Fruit fly (Drosophila melanogaster) whole organism, embryonic: ENCODE data around the gene Rpn10.

Experiments
- Atf-2 ChIP-seq: fragments of 200-800 bp; sonication (Bioruptor generic); optimal IDR thresholded peaks from 2 replicates; lab custom pipeline; 2016; ENCODE audit warnings: missing biosample characterization, missing genetic modification characterization
- CG10321 ChIP-seq: fragments of 200-800 bp; sonication (Bioruptor generic); IDR thresholded peaks from 2 replicates; pipeline ENCODE4 v1.3.6; 2022; ENCODE audit warnings: missing biosample characterization, missing genetic modification characterization
- CG10462 ChIP-seq: fragments of 200-800 bp; sonication (Bioruptor generic); optimal IDR thresholded peaks from 2 replicates; lab custom pipeline; 2016; ENCODE audit warnings: missing biosample characterization, missing genetic modification characterization
- CG10543 ChIP-seq: fragments of 200-800 bp; sonication (Bioruptor generic); optimal IDR thresholded peaks from 3 replicates; lab custom pipeline; 2017; ENCODE audit warnings: missing biosample characterization, mild to moderate bottlenecking, missing genetic modification characterization, moderate library complexity
- CG10979 ChIP-seq: fragments of 200-800 bp; sonication (Bioruptor generic); optimal IDR thresholded peaks from 2 replicates; lab custom pipeline; 2018; ENCODE audit warnings: missing biosample characterization, mild to moderate bottlenecking, missing genetic modification characterization, moderate library complexity
- CG12391 ChIP-seq: fragments of 200-800 bp; sonication (Bioruptor generic); optimal IDR thresholded peaks from 3 replicates; lab custom pipeline; 2018; ENCODE audit warnings: missing biosample characterization, mild to moderate bottlenecking, missing genetic modification characterization, moderate library complexity
- CG12769 ChIP-seq: fragments of 200-800 bp; sonication (Bioruptor generic); optimal IDR thresholded peaks from 2 replicates; lab custom pipeline; 2019; ENCODE audit warnings: missing biosample characterization, mild to moderate bottlenecking, missing genetic modification characterization, moderate library complexity
- CG13287 ChIP-seq: fragments of 200-800 bp; sonication (Bioruptor generic); IDR thresholded peaks from 2 replicates; pipeline ENCODE4 v1.3.6; 2022; ENCODE audit warnings: missing biosample characterization, missing genetic modification characterization; ENCODE audit not compliant: partially characterized antibody
- CG13775 ChIP-seq: fragments of 200-800 bp; sonication (Bioruptor generic); optimal IDR thresholded peaks from 3 replicates; lab custom pipeline; 2017; ENCODE audit warnings: missing biosample characterization, mild to moderate bottlenecking, missing genetic modification characterization
- CG15011 ChIP-seq: fragments of 200-800 bp; sonication (Bioruptor generic); optimal IDR thresholded peaks from 3 replicates; lab custom pipeline; 2018; ENCODE audit warnings: missing biosample characterization, mild to moderate bottlenecking, missing genetic modification characterization
- CG15514 ChIP-seq: fragments of 200-800 bp; sonication (Bioruptor generic); optimal IDR thresholded peaks from 3 replicates; lab custom pipeline; 2017; ENCODE audit warnings: missing biosample characterization, missing genetic modification characterization, mild to moderate bottlenecking, moderate library complexity, missing genetic modification reagents
- CG1603 ChIP-seq: fragments of 200-800 bp; sonication (Bioruptor generic); optimal IDR thresholded peaks from 2 replicates; lab custom pipeline; 2019; ENCODE audit warnings: missing biosample characterization, mild to moderate bottlenecking, missing genetic modification characterization, moderate library complexity
- CG16815 ChIP-seq: fragments of 200-800 bp; sonication (Bioruptor generic); optimal IDR thresholded peaks from 3 replicates; lab custom pipeline; 2017; ENCODE audit warnings: missing biosample characterization, mild to moderate bottlenecking, missing genetic modification characterization
- CG17829 ChIP-seq: fragments of 200-800 bp; optimal IDR thresholded peaks from 2 replicates; lab custom pipeline; 2019; ENCODE audit warnings: missing biosample characterization, mild to moderate bottlenecking, missing genetic modification characterization, moderate library complexity
- CG18619 ChIP-seq: fragments of 200-800 bp; sonication (Bioruptor generic); optimal IDR thresholded peaks from 3 replicates; lab custom pipeline; 2017; ENCODE audit warnings: missing biosample characterization, mild to moderate bottlenecking, missing genetic modification characterization
- CG2116 ChIP-seq: fragments of 200-800 bp; sonication (Bioruptor generic); optimal IDR thresholded peaks from 3 replicates; lab custom pipeline; 2018; ENCODE audit warnings: missing biosample characterization, mild to moderate bottlenecking, missing genetic modification characterization
- CG2120 ChIP-seq: fragments of 200-800 bp; sonication (Bioruptor generic); optimal IDR thresholded peaks from 3 replicates; lab custom pipeline; 2016; ENCODE audit warnings: missing biosample characterization, missing genetic modification characterization
- CG30020 ChIP-seq: fragments of 200-800 bp; optimal IDR thresholded peaks from 2 replicates; lab custom pipeline; 2019; ENCODE audit warnings: missing biosample characterization, mild to moderate bottlenecking, missing genetic modification characterization, moderate library complexity
- CG4424 ChIP-seq: fragments of 200-800 bp; sonication (Bioruptor generic); optimal IDR thresholded peaks from 3 replicates; lab custom pipeline; 2016; ENCODE audit warnings: missing biosample characterization, missing genetic modification characterization
- CG6254 ChIP-seq: fragments of 200-800 bp; sonication (Bioruptor generic); optimal IDR thresholded peaks from 3 replicates; lab custom pipeline; 2017; ENCODE audit warnings: mild to moderate bottlenecking, missing biosample characterization, missing genetic modification reagents, missing genetic modification characterization
- CG7963 ChIP-seq: fragments of 200-800 bp; sonication (Bioruptor generic); IDR thresholded peaks from 3 replicates; pipeline ENCODE4 v1.3.6; 2022; ENCODE audit warnings: missing biosample characterization, missing genetic modification characterization; ENCODE audit not compliant: partially characterized antibody
- CG9437 ChIP-seq: fragments of 200-800 bp; sonication (Bioruptor generic); optimal IDR thresholded peaks from 2 replicates; lab custom pipeline; 2018; ENCODE audit warnings: missing biosample characterization, mild to moderate bottlenecking, missing genetic modification characterization
- CG9609 ChIP-seq: fragments of 200-800 bp; sonication (Bioruptor generic); optimal IDR thresholded peaks from 3 replicates; lab custom pipeline; 2016; ENCODE audit warnings: missing biosample characterization, missing genetic modification characterization
- CTCF ChIP-seq: fragments of 200-800 bp; sonication (Bioruptor generic); optimal IDR thresholded peaks from 2 replicates; lab custom pipeline; 2017; ENCODE audit warnings: missing biosample characterization, mild to moderate bottlenecking, missing genetic modification characterization, moderate library complexity
- Camta ChIP-seq: fragments of 200-800 bp; sonication (Bioruptor generic); optimal IDR thresholded peaks from 2 replicates; lab custom pipeline; 2016; ENCODE audit warnings: missing biosample characterization, missing genetic modification characterization
- CoRest ChIP-seq: fragments of 200-800 bp; sonication (Bioruptor generic); optimal IDR thresholded peaks from 3 replicates; lab custom pipeline; 2018; ENCODE audit warnings: missing biosample characterization, mild to moderate bottlenecking, missing genetic modification characterization, moderate library complexity
- D19A ChIP-seq: fragments of 200-800 bp; optimal IDR thresholded peaks from 3 replicates; lab custom pipeline; 2019; ENCODE audit warnings: missing biosample characterization, mild to moderate bottlenecking, missing genetic modification characterization, moderate library complexity
- D19B ChIP-seq: fragments of 200-800 bp; sonication (Bioruptor generic); optimal IDR thresholded peaks from 2 replicates; lab custom pipeline; 2017; ENCODE audit warnings: missing biosample characterization, mild to moderate bottlenecking, missing genetic modification characterization
- Dip3 ChIP-seq: fragments of 200-800 bp; sonication (Bioruptor generic); optimal IDR thresholded peaks from 3 replicates; lab custom pipeline; 2016; ENCODE audit warnings: missing biosample characterization, missing genetic modification characterization
- Dp ChIP-seq: fragments of 200-800 bp; sonication (Bioruptor generic); optimal IDR thresholded peaks from 2 replicates; lab custom pipeline; 2018; ENCODE audit warnings: missing biosample characterization, mild to moderate bottlenecking, missing genetic modification characterization, moderate library complexity
- Elba2 ChIP-seq: fragments of 200-800 bp; sonication (Bioruptor generic); optimal IDR thresholded peaks from 3 replicates; lab custom pipeline; 2016; ENCODE audit warnings: missing biosample characterization, missing genetic modification characterization
- Fer1 ChIP-seq: fragments of 200-800 bp; sonication (Bioruptor generic); optimal IDR thresholded peaks from 2 replicates; lab custom pipeline; 2017; ENCODE audit warnings: missing biosample characterization, mild to moderate bottlenecking, missing genetic modification characterization
- HLH54F ChIP-seq: fragments of 200-800 bp; sonication (Bioruptor generic); optimal IDR thresholded peaks from 3 replicates; lab custom pipeline; 2016; ENCODE audit warnings: missing biosample characterization, missing genetic modification characterization
- HmgD ChIP-seq: fragments of 200-800 bp; sonication (Bioruptor generic); optimal IDR thresholded peaks from 3 replicates; lab custom pipeline; 2016; ENCODE audit warnings: missing biosample characterization, missing genetic modification characterization
- HmgZ ChIP-seq: fragments of 200-800 bp; sonication (Bioruptor generic); optimal IDR thresholded peaks from 2 replicates; lab custom pipeline; 2018; ENCODE audit warnings: missing biosample characterization, mild to moderate bottlenecking, missing genetic modification characterization
- Lhr ChIP-seq: fragments of 200-800 bp; sonication (Bioruptor generic); optimal IDR thresholded peaks from 3 replicates; lab custom pipeline; 2017; ENCODE audit warnings: mild to moderate bottlenecking, missing biosample characterization, missing genetic modification reagents, missing genetic modification characterization
- Med ChIP-seq: fragments of 200-800 bp; sonication (Bioruptor generic); peaks from one replicate; lab custom pipeline; 2016; ENCODE audit warnings: missing biosample characterization, missing genetic modification characterization, mild to moderate bottlenecking, inconsistent platforms, moderate library complexity
- Nf-YB ChIP-seq: fragments of 200-800 bp; sonication (Bioruptor generic); optimal IDR thresholded peaks from 3 replicates; lab custom pipeline; 2019; ENCODE audit warnings: missing biosample characterization, mild to moderate bottlenecking, missing genetic modification characterization, moderate library complexity
- Xbp1 ChIP-seq: fragments of 200-800 bp; sonication (Bioruptor generic); optimal IDR thresholded peaks from 3 replicates; lab custom pipeline; 2016; ENCODE audit warnings: missing biosample characterization, mild to moderate bottlenecking, missing genetic modification characterization
- ase ChIP-seq: fragments of 200-800 bp; sonication (Bioruptor generic); IDR thresholded peaks from 3 replicates; pipeline ENCODE4 v1.3.6; 2022; ENCODE audit warnings: missing biosample characterization, missing genetic modification characterization
- dm ChIP-seq: fragments of 200-800 bp; sonication (Bioruptor generic); optimal IDR thresholded peaks from 3 replicates; lab custom pipeline; 2016; ENCODE audit warnings: missing biosample characterization, missing genetic modification characterization
- fd102C ChIP-seq: fragments of 200-800 bp; sonication (Bioruptor generic); optimal IDR thresholded peaks from 2 replicates; lab custom pipeline; 2018; ENCODE audit warnings: missing biosample characterization, mild to moderate bottlenecking, missing genetic modification characterization, moderate library complexity
- gem ChIP-seq: fragments of 200-800 bp; sonication (Bioruptor generic); optimal IDR thresholded peaks from 2 replicates; lab custom pipeline; 2019; ENCODE audit warnings: missing biosample characterization, mild to moderate bottlenecking, missing genetic modification characterization, moderate library complexity
- gsb ChIP-seq: fragments of 200-800 bp; sonication (Bioruptor generic); IDR thresholded peaks from 2 replicates; pipeline ENCODE4 v1.3.6; 2022; ENCODE audit warnings: missing biosample characterization, missing genetic modification characterization
- nmo ChIP-seq: fragments of 200-800 bp; sonication (Bioruptor generic); optimal IDR thresholded peaks from 2 replicates; lab custom pipeline; 2018; ENCODE audit warnings: missing biosample characterization, mild to moderate bottlenecking, missing genetic modification characterization, moderate library complexity
- nom ChIP-seq: fragments of 200-800 bp; sonication (Bioruptor generic); optimal IDR thresholded peaks from 2 replicates; lab custom pipeline; 2017; ENCODE audit warnings: missing biosample characterization, missing genetic modification characterization, mild to moderate bottlenecking, moderate library complexity, missing genetic modification reagents
- pfk ChIP-seq: fragments of 200-800 bp; sonication (Bioruptor generic); optimal IDR thresholded peaks from 2 replicates; lab custom pipeline; 2018; ENCODE audit warnings: missing biosample characterization, mild to moderate bottlenecking, missing genetic modification characterization, moderate library complexity
- pho ChIP-seq: fragments of 200-800 bp; sonication (Bioruptor generic); optimal IDR thresholded peaks from 2 replicates; lab custom pipeline; 2016; ENCODE audit warnings: missing biosample characterization, missing genetic modification characterization
- pzg ChIP-seq: fragments of 200-800 bp; sonication (Bioruptor generic); optimal IDR thresholded peaks from 3 replicates; lab custom pipeline; 2018; ENCODE audit warnings: missing biosample characterization, mild to moderate bottlenecking, missing genetic modification characterization, moderate library complexity
- tin ChIP-seq: fragments of 200-800 bp; sonication (Bioruptor generic); optimal IDR thresholded peaks from 3 replicates; lab custom pipeline; 2016; ENCODE audit warnings: missing biosample characterization, missing genetic modification characterization

Rpn10 gene

dm6 chr3L:21516716-21517266 lies 20.0 kb upstream of the Rpn10 start (continued):
- peak; percentile 16 for TF ChIP-seq CG6254 (GFP tag; lab: Kevin White, UChicago)
- TF ChIP-seq Fer1, result peak; percentile 17
- TF ChIP-seq CG30020 (tag; lab: Kevin White, UChicago), result peak; percentile 53
- TF ChIP-seq CG9609 (GFP tag; lab: Kevin White, UChicago), result peak; percentile 14
- peak; percentile 33 for TF ChIP-seq CG4424 (GFP tag; lab: Kevin White, UChicago)
- TF ChIP-seq D19B, result no peak
- peak; percentile 13 for TF ChIP-seq Atf-2 (GFP tag; lab: Kevin White, UChicago)
- peak; percentile 5 for TF ChIP-seq CG13775 (GFP tag; lab: Kevin White, UChicago)
- TF ChIP-seq CG13287, result peak; percentile 34; the same call in 1 of the 2 replicates
- peak; percentile 25 for TF ChIP-seq HLH54F (GFP tag; lab: Kevin White, UChicago)
- TF ChIP-seq CG12391 (tag; lab: Kevin White, UChicago), result peak; percentile 54
- peak; percentile 36 for TF ChIP-seq CoRest (tag; lab: Kevin White, UChicago)
- TF ChIP-seq pho (GFP tag; lab: Kevin White, UChicago), result peak; percentile 6
- TF ChIP-seq Dip3 (GFP tag; lab: Kevin White, UChicago), result peak; percentile 9
- no peak for TF ChIP-seq CG10543 (GFP tag; lab: Kevin White, UChicago)
- TF ChIP-seq nmo, result peak; percentile 57
- no peak for TF ChIP-seq CG15011
- peak; percentile 36 for TF ChIP-seq HmgZ (tag; lab: Kevin White, UChicago)
- peak; percentile 27 for TF ChIP-seq Xbp1 (GFP tag; lab: Kevin White, UChicago)
- TF ChIP-seq CG2120 (GFP tag; lab: Kevin White, UChicago), result peak; percentile 58
- peak; percentile 86 for TF ChIP-seq Med (GFP tag; lab: Kevin White, UChicago)
- no peak for TF ChIP-seq CTCF (GFP tag; lab: Kevin White, UChicago)
- TF ChIP-seq CG2116, result peak; percentile 63
- no peak for TF ChIP-seq CG12769
- peak; percentile 27 for TF ChIP-seq Camta (GFP tag; lab: Kevin White, UChicago)
- TF ChIP-seq tin (GFP tag; lab: Kevin White, UChicago), result peak; percentile 18
- TF ChIP-seq CG9437, result peak; percentile 12
- no peak for TF ChIP-seq gsb
- peak; percentile 7 for TF ChIP-seq CG10979 (tag; lab: Kevin White, UChicago)
- no peak for TF ChIP-seq fd102C (GFP tag; lab: Kevin White, UChicago)
- TF ChIP-seq pfk, result no peak
- peak; percentile 31 for TF ChIP-seq gem (tag; lab: Kevin White, UChicago)
- TF ChIP-seq CG10321 (GFP tag; lab: Robert Waterston, UW), result no peak
- TF ChIP-seq CG10462, result peak; percentile 11
- TF ChIP-seq D19A (tag; lab: Kevin White, UChicago), result peak; percentile 9
- no peak for TF ChIP-seq CG7963 (GFP tag; lab: Robert Waterston, UW)
- TF ChIP-seq CG16815 (GFP tag; lab: Kevin White, UChicago), result no peak
- peak; percentile 73 for TF ChIP-seq Lhr
- peak; percentile 14 for TF ChIP-seq CG1603 (tag; lab: Kevin White, UChicago)
- peak; percentile 11 for TF ChIP-seq HmgD (GFP tag; lab: Kevin White, UChicago)
- TF ChIP-seq Dp (GFP tag; lab: Kevin White, UChicago), result peak; percentile 39
- peak; percentile 7 for TF ChIP-seq Nf-YB (GFP tag; lab: Kevin White, UChicago)
- TF ChIP-seq Elba2 (GFP tag; lab: Kevin White, UChicago), result peak; percentile 26
- no peak for TF ChIP-seq nom (GFP tag; lab: Kevin White, UChicago)
- TF ChIP-seq pzg (GFP tag; lab: Kevin White, UChicago), result peak; percentile 69
- no peak for TF ChIP-seq ase (GFP tag; lab: Robert Waterston, UW)
- no peak for TF ChIP-seq CG18619
- TF ChIP-seq CG15514 (GFP tag; lab: Kevin White, UChicago), result peak; percentile 31
- TF ChIP-seq CG17829 (tag; lab: Kevin White, UChicago), result peak; percentile 40
- peak; percentile 43 for TF ChIP-seq dm
